Worm (Caenorhabditis elegans): ENCODE results near the gene spig-8.

DNA sequence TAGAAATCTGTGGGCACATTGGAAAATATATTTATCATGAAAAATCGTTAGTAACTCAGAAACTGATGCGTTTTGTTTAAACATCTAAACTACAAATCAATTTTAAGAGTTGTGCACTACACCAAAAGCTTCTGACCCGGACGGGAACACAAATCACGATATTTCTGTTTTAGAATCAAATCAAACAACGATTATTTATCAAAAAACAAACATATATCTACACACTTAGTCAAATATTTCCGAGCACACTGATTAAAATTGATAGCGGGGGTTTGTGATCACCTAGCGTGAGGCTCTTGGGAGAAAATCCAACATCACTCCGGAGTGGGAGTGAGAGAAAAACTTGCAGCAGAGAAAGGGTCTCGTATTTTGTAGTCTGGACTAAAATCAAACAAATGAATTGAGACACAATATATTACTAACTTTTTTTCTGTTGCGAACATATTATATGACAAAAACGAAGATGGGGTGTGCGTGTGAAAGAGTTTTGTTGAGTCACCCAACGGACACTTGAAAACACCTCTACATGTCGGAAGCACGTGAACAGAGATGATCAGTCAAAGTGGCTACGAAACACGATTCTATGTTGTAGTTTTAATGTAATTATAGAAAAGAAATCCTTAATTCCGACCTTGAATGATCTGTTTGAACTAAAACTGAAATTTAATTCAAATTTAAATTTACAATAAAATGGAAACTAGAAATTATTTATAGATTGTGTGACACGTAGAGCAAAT is 40.7 kb downstream of the spig-8 start:
- TF ChIP-seq dao-5 (tag; optimal IDR thresholded peaks at IDR 0.05) (no peak), him-1 (tag; optimal IDR thresholded peaks at IDR 0.05) (no peak)

Measured in whole organism, L4/young adult.